Fruit fly (Drosophila melanogaster): ENCODE measurements around the gene ValRS-m.

Gene ValRS-m

DNA sequence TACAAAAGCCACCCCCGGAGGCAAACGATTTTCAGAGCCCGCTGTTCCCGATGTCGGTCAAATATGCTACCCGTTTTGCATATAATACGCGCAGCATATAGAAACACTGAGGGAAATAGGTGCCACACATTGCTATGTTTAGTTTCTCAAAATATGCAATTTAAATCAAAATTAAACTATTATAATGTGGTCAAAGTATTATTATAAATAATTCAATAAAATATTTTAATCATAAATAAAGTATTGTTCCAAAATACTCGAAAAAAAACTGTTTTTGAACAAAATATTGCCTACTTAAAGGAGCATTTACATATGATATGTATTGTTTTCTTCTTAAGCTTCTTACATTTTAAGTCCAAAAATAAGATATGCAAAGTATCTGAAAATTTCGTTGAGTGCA lies 13.6 kb downstream of the ValRS-m start (continued):
- peak in 1 of 2 experiments; percentile 74 for TF ChIP-seq Hr51 (GFP tag; optimal IDR thresholded peaks at IDR 0.05)
- no peak for TF ChIP-seq NK7.1 (GFP tag; optimal IDR thresholded peaks at IDR 0.05)
- peak; percentile 73 for TF ChIP-seq CG8924 (tag; optimal IDR thresholded peaks at IDR 0.05)
- TF ChIP-seq Xbp1 (GFP tag; optimal IDR thresholded peaks at IDR 0.05): peak; percentile 31
- TF ChIP-seq Fer2 (tag; optimal IDR thresholded peaks at IDR 0.05): no peak
- TF ChIP-seq CG5180 (GFP tag; optimal IDR thresholded peaks at IDR 0.05): peak; percentile 26
- peak; percentile 49 for TF ChIP-seq bcd (GFP tag; optimal IDR thresholded peaks at IDR 0.05)
- peak; percentile 26 for TF ChIP-seq CG30403 (GFP tag; optimal IDR thresholded peaks at IDR 0.05)
- TF ChIP-seq CG11695 (GFP tag; IDR thresholded peaks at IDR 0.05): peak; percentile 59; the same call in 2 of the 3 replicates
- peak; percentile 35 for TF ChIP-seq CG12299 (tag; optimal IDR thresholded peaks at IDR 0.05)
- peak; percentile 46 for TF ChIP-seq CG8388 (GFP tag; optimal IDR thresholded peaks at IDR 0.05)
- no peak for TF ChIP-seq MESR4 (GFP tag; optimal IDR thresholded peaks at IDR 0.05)
- TF ChIP-seq HLHmδ (GFP tag; optimal IDR thresholded peaks at IDR 0.05): no peak
- TF ChIP-seq CG2889 (GFP tag; IDR thresholded peaks at IDR 0.05): no peak
- 0 out of 3 replicates have a peak, but pooled peaks have one; percentile 19 for TF ChIP-seq CG34422 (GFP tag; IDR thresholded peaks at IDR 0.05)
- no peak for TF ChIP-seq CG7271 (tag; optimal IDR thresholded peaks at IDR 0.05)
- no peak for TF ChIP-seq CG11560 (tag; IDR thresholded peaks at IDR 0.05)
- TF ChIP-seq CG9437 (GFP tag; optimal IDR thresholded peaks at IDR 0.05): peak; percentile 62
- no peak for TF ChIP-seq BEAF-32 (GFP tag; optimal IDR thresholded peaks at IDR 0.05)
- peak; percentile 34 for TF ChIP-seq ATbp (GFP tag; optimal IDR thresholded peaks at IDR 0.05)
- peak; percentile 55 for TF ChIP-seq Fer3 (tag; optimal IDR thresholded peaks at IDR 0.05)
- peak; percentile 72 for TF ChIP-seq Oli (tag; optimal IDR thresholded peaks at IDR 0.05)
- TF ChIP-seq Nf-YC (tag; optimal IDR thresholded peaks at IDR 0.05): peak; percentile 7
- peak; percentile 56 for TF ChIP-seq CG18599 (GFP tag; optimal IDR thresholded peaks at IDR 0.05)
- no peak for TF ChIP-seq yki (optimal IDR thresholded peaks at IDR 0.05)
- TF ChIP-seq HHEX (GFP tag; optimal IDR thresholded peaks at IDR 0.05): peak; percentile 24
- TF ChIP-seq Aef1 (GFP tag; IDR thresholded peaks at IDR 0.05): no peak
- TF ChIP-seq Ssrp (tag; optimal IDR thresholded peaks at IDR 0.05): peak; percentile 67
- TF ChIP-seq chinmo (GFP tag; IDR thresholded peaks at IDR 0.05; ENCODE audit: partially characterized antibody): no peak
- no peak for TF ChIP-seq seq (GFP tag; IDR thresholded peaks at IDR 0.05)
- TF ChIP-seq CG17612 (GFP tag; IDR thresholded peaks at IDR 0.05): no peak
- peak; percentile 46 for TF ChIP-seq nerfin-1 (tag; optimal IDR thresholded peaks at IDR 0.05)
- peak; percentile 43 for TF ChIP-seq tio (GFP tag; optimal IDR thresholded peaks at IDR 0.05)
- TF ChIP-seq Antp (GFP tag; optimal IDR thresholded peaks at IDR 0.05): no peak
- no peak for TF ChIP-seq Gug (GFP tag; IDR thresholded peaks at IDR 0.05)
- TF ChIP-seq CG4424 (GFP tag; optimal IDR thresholded peaks at IDR 0.05): peak; percentile 36
- peak; percentile 47 for TF ChIP-seq CG12659 (GFP tag; optimal IDR thresholded peaks at IDR 0.05)
- no peak for TF ChIP-seq tx (GFP tag; optimal IDR thresholded peaks at IDR 0.05)
- peak; percentile 37 for TF ChIP-seq CG9727 (GFP tag; optimal IDR thresholded peaks at IDR 0.05)
- no peak for TF ChIP-seq CG13287 (GFP tag; IDR thresholded peaks at IDR 0.05; ENCODE audit: partially characterized antibody)
- TF ChIP-seq CG18764 (GFP tag; optimal IDR thresholded peaks at IDR 0.05): peak; percentile 10
- TF ChIP-seq ERR (GFP tag; optimal IDR thresholded peaks at IDR 0.05): no peak
- peak; percentile 65 for TF ChIP-seq CG6689 (GFP tag; IDR thresholded peaks at IDR 0.05)
- peak; percentile 50 for TF ChIP-seq CG13296 (GFP tag; optimal IDR thresholded peaks at IDR 0.05)
- peak; percentile 23 for TF ChIP-seq CG13775 (GFP tag; optimal IDR thresholded peaks at IDR 0.05)
- TF ChIP-seq Doc2 (GFP tag; IDR thresholded peaks at IDR 0.05): no peak
- peak; percentile 7 for TF ChIP-seq CG9817 (tag; optimal IDR thresholded peaks at IDR 0.05)
- no peak for TF ChIP-seq CkIIα-i1 (GFP tag; IDR thresholded peaks at IDR 0.05)
- TF ChIP-seq klu (GFP tag; IDR thresholded peaks at IDR 0.05): no peak
- TF ChIP-seq sisA (GFP tag; IDR thresholded peaks at IDR 0.05): peak; percentile 47; the same call in 1 of the 2 replicates

Measured in whole organism, embryonic.